Fruit fly (Drosophila melanogaster): ENCODE results near the gene ccb.

Gene ccb

dm6 chrX:21226373-21226772 lies 33.3 kb downstream of the ccb start (continued):
- TF ChIP-seq bab2 (GFP tag; optimal IDR thresholded peaks at IDR 0.05) (no peak), eyg (GFP tag; optimal IDR thresholded peaks at IDR 0.05) (no peak), danr (GFP tag; IDR thresholded peaks at IDR 0.05) (no peak), CG1603 (tag; optimal IDR thresholded peaks at IDR 0.05) (no peak), crc (GFP tag; optimal IDR thresholded peaks at IDR 0.05) (no peak), zfh2 (GFP tag; optimal IDR thresholded peaks at IDR 0.05) (no peak), her (GFP tag; optimal IDR thresholded peaks at IDR 0.05) (no peak), Med (GFP tag) (peak; percentile 55), CG1024 (GFP tag; IDR thresholded peaks at IDR 0.05) (no peak)

- TF ChIP-seq CG1832 (GFP tag; optimal IDR thresholded peaks at IDR 0.05): peak; percentile 16
- TF ChIP-seq CG12236 (GFP tag; optimal IDR thresholded peaks at IDR 0.05): no peak
- no peak for TF ChIP-seq ci (GFP tag; IDR thresholded peaks at IDR 0.05)
- peak; percentile 30; the same call in 1 of the 3 replicates for TF ChIP-seq CG16813 (GFP tag; IDR thresholded peaks at IDR 0.05; ENCODE audit: partially characterized antibody)
- TF ChIP-seq Bdp1 (GFP tag; optimal IDR thresholded peaks at IDR 0.05): peak; percentile 92
- no peak for TF ChIP-seq CG30403 (GFP tag; optimal IDR thresholded peaks at IDR 0.05)
Observed at dm6 chrX:21231829-21232228, 38.8 kb downstream of the ccb start.

dm6 chrX:21241796-21242208 lies 48.7 kb downstream of the ccb start:
- TF ChIP-seq NFAT (GFP tag; IDR thresholded peaks at IDR 0.05): 0 out of 2 replicates have a peak, but pooled peaks have one; percentile 21
- no peak for TF ChIP-seq lilli (GFP tag; optimal IDR thresholded peaks at IDR 0.05)
- peak; percentile 38; the same call in 1 of the 2 replicates for TF ChIP-seq stc (GFP tag; IDR thresholded peaks at IDR 0.05)
- peak; percentile 41 for TF ChIP-seq CG13296 (GFP tag; optimal IDR thresholded peaks at IDR 0.05)
- peak; percentile 46 for TF ChIP-seq Kr (GFP tag; optimal IDR thresholded peaks at IDR 0.05)
- peak; percentile 37 for TF ChIP-seq Hsf (GFP tag; optimal IDR thresholded peaks at IDR 0.05)
- TF ChIP-seq MTF-1 (GFP tag; optimal IDR thresholded peaks at IDR 0.05; ENCODE audit: borderline replicate concordance): peak; percentile 60
- no peak for TF ChIP-seq jigr1 (GFP tag; IDR thresholded peaks at IDR 0.05)
- TF ChIP-seq dmrt99B (tag; optimal IDR thresholded peaks at IDR 0.05): peak; percentile 59
- peak; percentile 34 for TF ChIP-seq CG30431 (GFP tag; optimal IDR thresholded peaks at IDR 0.05)
- peak; percentile 31 for TF ChIP-seq trh (GFP tag; optimal IDR thresholded peaks at IDR 0.05)
- peak in 1 of 2 experiments; percentile 13 for TF ChIP-seq crp (GFP tag; optimal IDR thresholded peaks at IDR 0.05)
- peak; percentile 39 for TF ChIP-seq grn (GFP tag; optimal IDR thresholded peaks at IDR 0.05)
- TF ChIP-seq Rx (GFP tag; IDR thresholded peaks at IDR 0.05): no peak
- TF ChIP-seq gcm (GFP tag; optimal IDR thresholded peaks at IDR 0.05): peak; percentile 13
- peak; percentile 56 for TF ChIP-seq CG11398 (GFP tag; optimal IDR thresholded peaks at IDR 0.05)
- no peak for TF ChIP-seq fd3F (GFP tag; optimal IDR thresholded peaks at IDR 0.05)
- no peak for TF ChIP-seq CG5953 (GFP tag; IDR thresholded peaks at IDR 0.05)
- peak; percentile 3 for TF ChIP-seq disco-r (GFP tag; optimal IDR thresholded peaks at IDR 0.05)
- peak; percentile 73 for TF ChIP-seq CG3407 (GFP tag; optimal IDR thresholded peaks at IDR 0.05)
- peak; percentile 24 for TF ChIP-seq ERR (GFP tag; optimal IDR thresholded peaks at IDR 0.05)
- TF ChIP-seq CG13123 (GFP tag; optimal IDR thresholded peaks at IDR 0.05): peak; percentile 13
- peak; percentile 23 for TF ChIP-seq Blimp-1 (GFP tag; optimal IDR thresholded peaks at IDR 0.05)
- TF ChIP-seq MESR4 (GFP tag; optimal IDR thresholded peaks at IDR 0.05): no peak
- TF ChIP-seq CG8290 (GFP tag; optimal IDR thresholded peaks at IDR 0.05): peak; percentile 17
- TF ChIP-seq CG8290 (tag; optimal IDR thresholded peaks at IDR 0.05): peak; percentile 6 to 74
- no peak for TF ChIP-seq sc (optimal IDR thresholded peaks at IDR 0.05)
- TF ChIP-seq sc (GFP tag; optimal IDR thresholded peaks at IDR 0.05): peak; percentile 27
- peak; percentile 47 for TF ChIP-seq CG9876 (GFP tag; optimal IDR thresholded peaks at IDR 0.05)
- TF ChIP-seq Vsx1 (GFP tag; optimal IDR thresholded peaks at IDR 0.05): peak; percentile 64
- no peak for TF ChIP-seq croc (GFP tag; conservative IDR thresholded peaks at IDR 0.05)
- peak; percentile 43 for TF ChIP-seq Atf-2 (GFP tag; optimal IDR thresholded peaks at IDR 0.05)
- TF ChIP-seq CG11723 (GFP tag; optimal IDR thresholded peaks at IDR 0.05): peak; percentile 30
- no peak for TF ChIP-seq Dfd (GFP tag; optimal IDR thresholded peaks at IDR 0.05)
- no peak for TF ChIP-seq Atf6 (GFP tag; IDR thresholded peaks at IDR 0.05)

All from whole organism, embryonic.